Worm (Caenorhabditis elegans) whole organism, young adult: ENCODE measurements around the gene ZK218.11.

Experiments used
- B0336.3 ChIP-seq: fragments of 200-800 bp; sonication (Bioruptor generic); IDR thresholded peaks from 2 replicates; pipeline ENCODE4 v1.3.6; 2022; ENCODE audit warnings: missing genetic modification characterization, missing compliant biosample characterization
- C17E4.6 ChIP-seq: fragments of 200-800 bp; sonication (Bioruptor generic); IDR thresholded peaks from 2 replicates; pipeline ENCODE4 v1.3.6; 2022; ENCODE audit warnings: missing genetic modification reagents, missing genetic modification characterization, missing compliant biosample characterization
- D2030.7 ChIP-seq: fragments of 200-800 bp; sonication (Bioruptor generic); IDR thresholded peaks from 2 replicates; pipeline ENCODE4 v1.3.6; 2022; ENCODE audit warnings: missing genetic modification reagents, missing genetic modification characterization, missing compliant biosample characterization
- F22D6.2 ChIP-seq: sonication (generic microtip); optimal IDR thresholded peaks from 2 replicates; lab custom pipeline; 2016; ENCODE audit warnings: mild to moderate bottlenecking, missing genetic modification characterization, missing compliant biosample characterization
- F23B12.7 ChIP-seq: sonication (generic microtip); optimal IDR thresholded peaks from 2 replicates; lab custom pipeline; 2017; ENCODE audit warnings: missing genetic modification characterization, mild to moderate bottlenecking, missing compliant biosample characterization, antibody characterized with exemption, moderate library complexity; ENCODE audit not compliant: insufficient read depth
- F37B4.10 ChIP-seq: fragments of 200-800 bp; sonication (Bioruptor generic); IDR thresholded peaks from 2 replicates; pipeline ENCODE4 v1.3.6; 2022; ENCODE audit warnings: missing genetic modification characterization, missing compliant biosample characterization
- F39B2.1 ChIP-seq: fragments of 200-800 bp; sonication (Bioruptor generic); IDR thresholded peaks from 2 replicates; pipeline ENCODE4 v1.3.6; 2022; ENCODE audit warnings: missing genetic modification reagents, missing genetic modification characterization, missing compliant biosample characterization
- F55B11.4 ChIP-seq: sonication (generic microtip); optimal IDR thresholded peaks from 2 replicates; lab custom pipeline; 2016; ENCODE audit warnings: missing compliant biosample characterization, missing genetic modification characterization, borderline replicate concordance; ENCODE audit not compliant: insufficient read depth
- T26A5.8 ChIP-seq: sonication (generic microtip); optimal IDR thresholded peaks from 2 replicates; lab custom pipeline; 2016; ENCODE audit warnings: missing genetic modification characterization, missing compliant biosample characterization
- Y53G8AR.9 ChIP-seq: fragments of 200-800 bp; sonication (Bioruptor generic); conservative IDR thresholded peaks from 2 replicates; pipeline ENCODE4 v1.3.6; 2022; ENCODE audit warnings: missing genetic modification reagents, missing genetic modification characterization, missing compliant biosample characterization
- Y56A3A.18 ChIP-seq: fragments of 200-800 bp; sonication (Bioruptor generic); IDR thresholded peaks from 2 replicates; pipeline ENCODE4 v1.3.6; 2022; ENCODE audit warnings: missing genetic modification reagents, missing genetic modification characterization, missing compliant biosample characterization
- Y95B8A.8 ChIP-seq: fragments of 200-800 bp; sonication (Bioruptor generic); IDR thresholded peaks from 2 replicates; pipeline ENCODE4 v1.3.6; 2022; ENCODE audit warnings: missing genetic modification reagents, missing genetic modification characterization, missing compliant biosample characterization
- akir-1 ChIP-seq: fragments of 200-800 bp; sonication (Bioruptor generic); optimal IDR thresholded peaks from 2 replicates; lab custom pipeline; 2018; ENCODE audit warnings: mild to moderate bottlenecking, missing genetic modification characterization, moderate library complexity, missing compliant biosample characterization
- aptf-2 ChIP-seq: fragments of 200-800 bp; sonication (Bioruptor generic); conservative IDR thresholded peaks from 2 replicates; pipeline ENCODE4 v1.3.6; 2022; ENCODE audit warnings: missing genetic modification reagents, missing genetic modification characterization, missing compliant biosample characterization
- attf-5 ChIP-seq: fragments of 200-800 bp; sonication (Bioruptor generic); optimal IDR thresholded peaks from 2 replicates; lab custom pipeline; 2018; ENCODE audit warnings: mild to moderate bottlenecking, missing genetic modification characterization, missing compliant biosample characterization
- bed-2 ChIP-seq: fragments of 200-800 bp; sonication (Bioruptor generic); IDR thresholded peaks from 2 replicates; pipeline ENCODE4 v1.3.6; 2022; ENCODE audit warnings: missing genetic modification reagents, missing genetic modification characterization, missing compliant biosample characterization
- cebp-2 ChIP-seq: fragments of 200-800 bp; sonication (Bioruptor generic); IDR thresholded peaks from 2 replicates; pipeline ENCODE4 v1.3.6; 2022; ENCODE audit warnings: missing genetic modification characterization, missing compliant biosample characterization
- ceh-27 ChIP-seq: fragments of 200-800 bp; sonication (Bioruptor generic); optimal IDR thresholded peaks from 2 replicates; lab custom pipeline; 2018; ENCODE audit warnings: mild to moderate bottlenecking, missing genetic modification characterization, moderate library complexity, missing compliant biosample characterization
- ceh-40 ChIP-seq: fragments of 200-800 bp; sonication (Bioruptor generic); IDR thresholded peaks from 2 replicates; pipeline ENCODE4 v1.3.6; 2022; ENCODE audit warnings: missing genetic modification characterization, missing compliant biosample characterization
- ceh-91 ChIP-seq: fragments of 200-800 bp; sonication (Bioruptor generic); IDR thresholded peaks from 2 replicates; pipeline ENCODE4 v1.3.6; 2022; ENCODE audit warnings: missing genetic modification reagents, missing genetic modification characterization, missing compliant biosample characterization
- dox-1 ChIP-seq: fragments of 200-800 bp; sonication (Bioruptor generic); IDR thresholded peaks from 2 replicates; pipeline ENCODE4 v1.3.6; 2022; ENCODE audit warnings: missing genetic modification reagents, missing genetic modification characterization, missing compliant biosample characterization
- dpff-1 ChIP-seq: sonication (generic microtip); optimal IDR thresholded peaks from 2 replicates; lab custom pipeline; 2017; ENCODE audit warnings: mild to moderate bottlenecking, missing genetic modification characterization, missing compliant biosample characterization
- egrh-3 ChIP-seq: fragments of 200-800 bp; sonication (Bioruptor generic); IDR thresholded peaks from 2 replicates; pipeline ENCODE4 v1.3.6; 2022; ENCODE audit warnings: missing genetic modification reagents, missing genetic modification characterization, missing compliant biosample characterization
- fkh-3 ChIP-seq: sonication (generic microtip); optimal IDR thresholded peaks from 2 replicates; lab custom pipeline; 2016; ENCODE audit warnings: mild to moderate bottlenecking, missing genetic modification characterization, missing compliant biosample characterization
- him-1 ChIP-seq: sonication (generic microtip); optimal IDR thresholded peaks from 2 replicates; lab custom pipeline; 2016; ENCODE audit warnings: missing genotype, missing genetic modification reagents, missing genetic modification characterization, missing compliant biosample characterization
- hlh-26 ChIP-seq: fragments of 200-800 bp; sonication (Bioruptor generic); conservative IDR thresholded peaks from 2 replicates; pipeline ENCODE4 v1.3.6; 2022; ENCODE audit warnings: missing genetic modification reagents, missing genetic modification characterization, missing compliant biosample characterization
- let-526 ChIP-seq: fragments of 200-800 bp; sonication (Bioruptor generic); IDR thresholded peaks from 2 replicates; pipeline ENCODE4 v1.3.6; 2022; ENCODE audit warnings: missing genetic modification reagents, missing genetic modification characterization, missing compliant biosample characterization
- let-607 ChIP-seq, 2 experiments: fragments of 200-800 bp in 1 of 2; sonication (Bioruptor generic) in 1 of 2; sonication (generic microtip) in 1 of 2; optimal IDR thresholded peaks; 2 replicates each; lab custom pipeline; 2016 to 2018; ENCODE audit warnings: mild to moderate bottlenecking in 2 of 2, missing compliant biosample characterization in 2 of 2, missing genetic modification characterization in 2 of 2, moderate library complexity in 2 of 2, missing genotype in 1 of 2
- lin-40 ChIP-seq: sonication (generic microtip); optimal IDR thresholded peaks from 2 replicates; lab custom pipeline; 2016; ENCODE audit warnings: missing genetic modification characterization, mild to moderate bottlenecking, missing compliant biosample characterization, missing genotype, missing genetic modification reagents
- lsy-27 ChIP-seq: sonication (generic microtip); optimal IDR thresholded peaks from 2 replicates; lab custom pipeline; 2017; ENCODE audit warnings: missing genetic modification characterization, mild to moderate bottlenecking, missing compliant biosample characterization, antibody characterized with exemption, missing genotype, borderline replicate concordance; ENCODE audit not compliant: insufficient read depth
- madf-3 ChIP-seq: fragments of 200-800 bp; sonication (Bioruptor generic); IDR thresholded peaks from 2 replicates; pipeline ENCODE4 v1.3.6; 2022; ENCODE audit warnings: missing genetic modification reagents, missing genetic modification characterization, missing compliant biosample characterization
- madf-8 ChIP-seq: fragments of 200-800 bp; sonication (Bioruptor generic); conservative IDR thresholded peaks from 2 replicates; pipeline ENCODE4 v1.3.6; 2022; ENCODE audit warnings: missing genetic modification reagents, missing genetic modification characterization, missing compliant biosample characterization
- mes-4 ChIP-seq: sonication (generic microtip); optimal IDR thresholded peaks from 2 replicates; lab custom pipeline; 2016; ENCODE audit warnings: missing genotype, missing genetic modification characterization, missing compliant biosample characterization
- nhr-120 ChIP-seq: fragments of 200-800 bp; sonication (Bioruptor generic); IDR thresholded peaks from 2 replicates; pipeline ENCODE4 v1.3.6; 2022; ENCODE audit warnings: missing genetic modification characterization, missing compliant biosample characterization
- nhr-179 ChIP-seq: sonication (generic microtip); optimal IDR thresholded peaks from 2 replicates; lab custom pipeline; 2016; ENCODE audit warnings: mild to moderate bottlenecking, missing genetic modification characterization, missing compliant biosample characterization
- nhr-80 ChIP-seq: sonication (generic microtip); optimal IDR thresholded peaks from 2 replicates; lab custom pipeline; 2016; ENCODE audit warnings: missing genetic modification characterization, missing compliant biosample characterization
- pbrm-1 ChIP-seq: fragments of 200-800 bp; sonication (Bioruptor generic); IDR thresholded peaks from 2 replicates; pipeline ENCODE4 v1.3.6; 2022; ENCODE audit warnings: missing genetic modification reagents, missing genetic modification characterization, missing compliant biosample characterization
- rec-8 ChIP-seq, 2 experiments: sonication (generic microtip); optimal IDR thresholded peaks; 2 replicates each; lab custom pipeline; 2016; ENCODE audit warnings: mild to moderate bottlenecking in 2 of 2, missing genetic modification characterization in 2 of 2, missing genetic modification reagents in 2 of 2, missing genotype in 2 of 2, missing biosample characterization in 1 of 2, missing compliant biosample characterization in 1 of 2, moderate library complexity in 1 of 2
- snpc-4 ChIP-seq, 5 experiments: fragments of 150-350 bp in 1 of 5; sonication (generic microtip) in 4 of 5; optimal IDR thresholded peaks; 2 replicates each; lab custom pipeline; 2014 to 2018; ENCODE audit warnings: missing genetic modification characterization in 5 of 5, missing biosample characterization in 3 of 5, antibody characterized with exemption in 2 of 5, mild to moderate bottlenecking in 2 of 5, missing compliant biosample characterization in 2 of 5, missing genotype in 2 of 5, moderate library complexity in 2 of 5, missing genetic modification reagents in 1 of 5
- somi-1 ChIP-seq: fragments of 200-800 bp; sonication (Bioruptor generic); optimal IDR thresholded peaks from 2 replicates; lab custom pipeline; 2018; ENCODE audit warnings: mild to moderate bottlenecking, missing genetic modification characterization, missing compliant biosample characterization
- sptf-2 ChIP-seq: fragments of 200-800 bp; sonication (Bioruptor generic); optimal IDR thresholded peaks from 2 replicates; lab custom pipeline; 2018; ENCODE audit warnings: mild to moderate bottlenecking, missing genetic modification characterization, missing compliant biosample characterization
- tbp1 ChIP-seq: fragments of 200-800 bp; sonication (Bioruptor generic); optimal IDR thresholded peaks from 2 replicates; lab custom pipeline; 2018; ENCODE audit warnings: mild to moderate bottlenecking, missing genetic modification characterization, missing compliant biosample characterization
- ztf-25 ChIP-seq: fragments of 200-800 bp; sonication (Bioruptor generic); IDR thresholded peaks from 2 replicates; pipeline ENCODE4 v1.3.6; 2022; ENCODE audit warnings: missing genetic modification reagents, missing genetic modification characterization, missing compliant biosample characterization

ZK218.11 gene

DNA sequence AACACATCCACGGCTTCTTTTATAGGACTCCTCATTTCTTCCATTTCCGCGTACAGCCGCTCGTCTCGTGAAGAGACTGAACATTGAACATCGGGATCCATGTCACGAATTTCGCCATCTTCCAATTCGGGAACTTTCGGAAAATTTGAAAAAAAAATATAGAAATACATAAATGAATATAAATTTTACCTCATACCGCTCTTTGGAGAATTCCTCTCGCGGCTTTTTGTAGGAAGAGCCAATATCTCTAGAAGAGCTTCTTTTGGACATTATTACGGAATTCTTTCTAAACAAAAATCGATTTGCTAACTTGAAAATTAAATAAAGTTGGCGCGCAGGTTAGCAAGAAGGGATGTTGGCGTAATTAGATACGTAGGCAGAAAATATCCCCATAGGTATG is 25.5 kb downstream of the ZK218.11 start, which contains the start of gene T05E12.9:
Gene T05E12.9 (minus strand): TSS at position 101 of the 400 bp plus-strand sequence.
- no peak for TF ChIP-seq attf-5
- no peak for TF ChIP-seq dpff-1
- TF ChIP-seq ceh-40 (GFP tag; lab: Robert Waterston, UW) = no peak
- no peak for TF ChIP-seq D2030.7 (GFP tag; lab: Robert Waterston, UW)
- no peak for TF ChIP-seq B0336.3 (GFP tag; lab: Robert Waterston, UW)
- TF ChIP-seq rec-8 (tag; optimal IDR thresholded peaks at IDR 0.05; lab: Kevin White, UChicago) = no peak
- no peak for TF ChIP-seq madf-8
- TF ChIP-seq egrh-3 = no peak

- no peak for TF ChIP-seq nhr-179 (tag; lab: Kevin White, UChicago)
- no peak for TF ChIP-seq aptf-2 (GFP tag; lab: Robert Waterston, UW)
Measured at ce11 chrV:17079795-17080194, 28.4 kb downstream of the ZK218.11 start, which contains the start of gene srw-20. TSS of gene srw-20 (minus strand) at chrV:17079895.

ce11 chrV:17077889-17078288 is 30.3 kb downstream of the ZK218.11 start, which contains the start of gene T05E12.3:
TSS of gene T05E12.3 (minus strand) at chrV:17077989.
- TF ChIP-seq F37B4.10 (GFP tag; lab: Robert Waterston, UW) = no peak
- TF ChIP-seq Y56A3A.18 (GFP tag; lab: Robert Waterston, UW) = no peak
- no peak for TF ChIP-seq F55B11.4
- no peak for TF ChIP-seq somi-1
- no peak for TF ChIP-seq snpc-4 (GFP tag; optimal IDR thresholded peaks at IDR 0.05; lab: Kevin White, UChicago)
- peak in 1 of 4 experiments; percentile 50 for TF ChIP-seq snpc-4 (tag; optimal IDR thresholded peaks at IDR 0.05; lab: Kevin White, UChicago)
- TF ChIP-seq Y95B8A.8 (GFP tag; lab: Robert Waterston, UW) = no peak
- TF ChIP-seq nhr-80 (tag; lab: Kevin White, UChicago) = peak; percentile 42
- no peak for TF ChIP-seq mes-4 (tag; lab: Kevin White, UChicago)
- TF ChIP-seq let-526 (GFP tag; lab: Robert Waterston, UW) = no peak
- TF ChIP-seq hlh-26 (GFP tag; lab: Robert Waterston, UW) = no peak
- TF ChIP-seq ztf-25 (GFP tag; lab: Robert Waterston, UW) = no peak
- no peak for TF ChIP-seq aptf-2 (GFP tag; lab: Robert Waterston, UW)

ce11 chrV:17075900-17076299 is 32.3 kb downstream of the ZK218.11 start, which contains the start of gene str-125:
TSS of gene str-125 (minus strand) at chrV:17076000.
- TF ChIP-seq lsy-27 (tag; lab: Kevin White, UChicago) (no peak), T26A5.8 (no peak), pbrm-1 (no peak), madf-3 (GFP tag; lab: Robert Waterston, UW) (no peak), ceh-91 (GFP tag; lab: Robert Waterston, UW) (no peak), fkh-3 (no peak), dox-1 (GFP tag; lab: Robert Waterston, UW) (no peak), cebp-2 (GFP tag; lab: Robert Waterston, UW) (no peak), F23B12.7 (no peak), snpc-4 (GFP tag; optimal IDR thresholded peaks at IDR 0.05; lab: Kevin White, UChicago) (no peak), snpc-4 (tag; optimal IDR thresholded peaks at IDR 0.05; lab: Kevin White, UChicago) (no peak)

DNA sequence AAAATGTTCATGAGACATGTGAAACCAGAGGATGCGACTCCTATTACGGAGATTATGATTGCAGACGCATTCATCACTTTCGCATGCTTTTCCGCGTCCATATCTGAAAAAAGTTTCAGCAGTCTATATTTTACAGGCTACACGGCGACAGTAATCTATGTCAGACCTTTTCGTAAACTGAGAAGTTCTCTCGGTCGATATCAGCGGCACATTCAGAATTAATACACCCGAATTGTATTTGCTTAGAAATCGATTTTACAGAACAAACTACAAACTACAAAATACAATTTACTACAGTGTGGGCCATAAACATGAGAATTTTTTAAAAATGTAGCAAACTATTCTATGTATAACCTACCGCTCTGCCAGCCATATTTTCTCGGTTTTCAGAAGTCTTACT is 36.6 kb downstream of the ZK218.11 start, which contains the start of gene srbc-14:
Gene srbc-14 (minus strand): TSS at position 101 of the 400 bp plus-strand sequence.
- TF ChIP-seq bed-2 (GFP tag; lab: Robert Waterston, UW) (no peak), F22D6.2 (tag; lab: Kevin White, UChicago) (no peak), sptf-2 (GFP tag; lab: Kevin White, UChicago) (no peak), C17E4.6 (GFP tag; lab: Robert Waterston, UW) (no peak), lin-40 (tag; lab: Kevin White, UChicago) (no peak), ceh-27 (no peak), let-607 (tag; optimal IDR thresholded peaks at IDR 0.05; lab: Kevin White, UChicago) (no peak), tbp1 (no peak), him-1 (no peak), nhr-120 (GFP tag; lab: Robert Waterston, UW) (no peak), F39B2.1 (GFP tag; lab: Robert Waterston, UW) (no peak), Y53G8AR.9 (GFP tag; lab: Robert Waterston, UW) (no peak), akir-1 (GFP tag; lab: Kevin White, UChicago) (no peak)
